Worm (Caenorhabditis elegans) whole organism, young adult: ENCODE data around the gene mct-5.
A peak's percentile ranks its signal among the peaks of the same experiment; 100 is the strongest.

ENCODE experiments used
- C06A6.2 ChIP-seq: fragments of 200-800 bp; sonication (Bioruptor generic); conservative IDR thresholded peaks from 2 replicates; pipeline ENCODE4 v1.3.6; 2022; ENCODE audit warnings: missing genetic modification characterization, missing compliant biosample characterization
- D2030.7 ChIP-seq: fragments of 200-800 bp; sonication (Bioruptor generic); IDR thresholded peaks from 2 replicates; pipeline ENCODE4 v1.3.6; 2022; ENCODE audit warnings: missing genetic modification reagents, missing genetic modification characterization, missing compliant biosample characterization
- F33H1.4 ChIP-seq: fragments of 200-800 bp; sonication (Bioruptor generic); IDR thresholded peaks from 2 replicates; pipeline ENCODE4 v1.3.6; 2022; ENCODE audit warnings: missing genetic modification reagents, missing genetic modification characterization, missing compliant biosample characterization
- F37B4.10 ChIP-seq: fragments of 200-800 bp; sonication (Bioruptor generic); IDR thresholded peaks from 2 replicates; pipeline ENCODE4 v1.3.6; 2022; ENCODE audit warnings: missing genetic modification characterization, missing compliant biosample characterization
- F49E8.2 ChIP-seq: sonication (generic microtip); optimal IDR thresholded peaks from 3 replicates; lab custom pipeline; 2017; ENCODE audit warnings: missing genetic modification characterization, mild to moderate bottlenecking, missing compliant biosample characterization, antibody characterized with exemption, moderate library complexity; ENCODE audit not compliant: insufficient read depth
- T07F8.4 ChIP-seq: sonication (generic microtip); optimal IDR thresholded peaks from 2 replicates; lab custom pipeline; 2016; ENCODE audit warnings: mild to moderate bottlenecking, missing genetic modification characterization, moderate library complexity, missing compliant biosample characterization
- Y53F4B.3 ChIP-seq: fragments of 200-800 bp; sonication (Bioruptor generic); IDR thresholded peaks from 2 replicates; pipeline ENCODE4 v1.3.6; 2022; ENCODE audit warnings: missing genetic modification reagents, missing genetic modification characterization, missing compliant biosample characterization
- Y67H2A.10 ChIP-seq: fragments of 200-800 bp; sonication (Bioruptor generic); conservative IDR thresholded peaks from 2 replicates; pipeline ENCODE4 v1.3.6; 2022; ENCODE audit warnings: missing genetic modification reagents, missing genetic modification characterization, missing compliant biosample characterization
- atf-7 ChIP-seq: sonication (generic microtip); optimal IDR thresholded peaks from 2 replicates; lab custom pipeline; 2017; ENCODE audit warnings: mild to moderate bottlenecking, missing genetic modification characterization, missing compliant biosample characterization
- attf-3 ChIP-seq: fragments of 200-800 bp; sonication (Bioruptor generic); conservative IDR thresholded peaks from 2 replicates; pipeline ENCODE4 v1.3.6; 2022; ENCODE audit warnings: missing genetic modification reagents, missing genetic modification characterization, missing compliant biosample characterization
- ccch-3 ChIP-seq: fragments of 200-800 bp; sonication (Bioruptor generic); optimal IDR thresholded peaks from 2 replicates; lab custom pipeline; 2018; ENCODE audit warnings: mild to moderate bottlenecking, missing genetic modification characterization, missing compliant biosample characterization
- cebp-1 ChIP-seq, 2 experiments: fragments of 200-800 bp in 1 of 2; sonication (Bioruptor generic) in 1 of 2; sonication (generic microtip) in 1 of 2; IDR thresholded peaks in 1 of 2; optimal IDR thresholded peaks in 1 of 2; 2 replicates each; pipeline versions ENCODE4 v1.3.6 to Lab custom; 2017 to 2022; ENCODE audit warnings: missing compliant biosample characterization in 2 of 2, missing genetic modification characterization in 2 of 2, mild to moderate bottlenecking in 1 of 2, missing genetic modification reagents in 1 of 2, moderate library complexity in 1 of 2
- ceh-100 ChIP-seq: fragments of 200-800 bp; sonication (Bioruptor generic); IDR thresholded peaks from 2 replicates; pipeline ENCODE4 v1.3.6; 2022; ENCODE audit warnings: missing genetic modification reagents, missing genetic modification characterization, missing compliant biosample characterization
- ceh-58 ChIP-seq: fragments of 200-800 bp; sonication (Bioruptor generic); IDR thresholded peaks from 2 replicates; pipeline ENCODE4 v1.3.6; 2022; ENCODE audit warnings: missing genetic modification characterization, missing compliant biosample characterization
- efl-1 ChIP-seq: fragments of 150-350 bp; optimal IDR thresholded peaks from 2 replicates; lab custom pipeline; 2014; ENCODE audit warnings: missing biosample characterization, missing genetic modification reagents, missing genetic modification characterization
- him-1 ChIP-seq: sonication (generic microtip); optimal IDR thresholded peaks from 2 replicates; lab custom pipeline; 2016; ENCODE audit warnings: missing genotype, missing genetic modification reagents, missing genetic modification characterization, missing compliant biosample characterization
- hmg-1.2 ChIP-seq: fragments of 200-800 bp; sonication (Bioruptor generic); IDR thresholded peaks from 2 replicates; pipeline ENCODE4 v1.3.6; 2022; ENCODE audit warnings: missing genetic modification reagents, missing genetic modification characterization, missing compliant biosample characterization
- lag-1 ChIP-seq: fragments of 200-800 bp; sonication (Bioruptor generic); IDR thresholded peaks from 2 replicates; pipeline ENCODE4 v1.3.6; 2022; ENCODE audit warnings: missing genetic modification reagents, missing genetic modification characterization, missing compliant biosample characterization
- lin-26 ChIP-seq: fragments of 200-800 bp; sonication (Bioruptor generic); IDR thresholded peaks from 2 replicates; pipeline ENCODE4 v1.3.6; 2022; ENCODE audit warnings: missing genetic modification reagents, missing genetic modification characterization, missing compliant biosample characterization
- lin-40 ChIP-seq: sonication (generic microtip); optimal IDR thresholded peaks from 2 replicates; lab custom pipeline; 2016; ENCODE audit warnings: missing genetic modification characterization, mild to moderate bottlenecking, missing compliant biosample characterization, missing genotype, missing genetic modification reagents
- lin-54 ChIP-seq: fragments of 200-800 bp; sonication (Bioruptor generic); optimal IDR thresholded peaks from 2 replicates; lab custom pipeline; 2018; ENCODE audit warnings: mild to moderate bottlenecking, missing genetic modification characterization, missing compliant biosample characterization
- lsl-1 ChIP-seq: fragments of 200-800 bp; sonication (Bioruptor generic); optimal IDR thresholded peaks from 2 replicates; lab custom pipeline; 2018; ENCODE audit warnings: mild to moderate bottlenecking, missing genetic modification characterization, moderate library complexity, missing compliant biosample characterization
- madf-6 ChIP-seq: fragments of 200-800 bp; sonication (Bioruptor generic); IDR thresholded peaks from 2 replicates; pipeline ENCODE4 v1.3.6; 2022; ENCODE audit warnings: missing genetic modification reagents, missing genetic modification characterization, missing compliant biosample characterization
- madf-8 ChIP-seq: fragments of 200-800 bp; sonication (Bioruptor generic); conservative IDR thresholded peaks from 2 replicates; pipeline ENCODE4 v1.3.6; 2022; ENCODE audit warnings: missing genetic modification reagents, missing genetic modification characterization, missing compliant biosample characterization
- mes-4 ChIP-seq: sonication (generic microtip); optimal IDR thresholded peaks from 2 replicates; lab custom pipeline; 2016; ENCODE audit warnings: missing genotype, missing genetic modification characterization, missing compliant biosample characterization
- nhr-120 ChIP-seq: fragments of 200-800 bp; sonication (Bioruptor generic); IDR thresholded peaks from 2 replicates; pipeline ENCODE4 v1.3.6; 2022; ENCODE audit warnings: missing genetic modification characterization, missing compliant biosample characterization
- nhr-90 ChIP-seq: sonication (generic microtip); optimal IDR thresholded peaks from 2 replicates; lab custom pipeline; 2016; ENCODE audit warnings: missing genotype, mild to moderate bottlenecking, missing genetic modification characterization, missing compliant biosample characterization
- pha-4 ChIP-seq: fragments of 150-350 bp; sonication (generic microtip); optimal IDR thresholded peaks from 2 replicates; lab custom pipeline; 2014; ENCODE audit warnings: missing biosample characterization, missing genetic modification reagents, missing genetic modification characterization
- snpc-1.1 ChIP-seq: sonication (generic microtip); optimal IDR thresholded peaks from 2 replicates; lab custom pipeline; 2017; ENCODE audit warnings: missing genetic modification characterization, mild to moderate bottlenecking, missing compliant biosample characterization, antibody characterized with exemption, moderate library complexity, missing genotype, missing genetic modification reagents; ENCODE audit not compliant: insufficient read depth
- snpc-1.3 ChIP-seq: sonication (generic microtip); optimal IDR thresholded peaks from 2 replicates; lab custom pipeline; 2017; ENCODE audit warnings: missing genetic modification characterization, mild to moderate bottlenecking, missing compliant biosample characterization, antibody characterized with exemption, moderate library complexity, missing genotype, missing genetic modification reagents; ENCODE audit not compliant: insufficient read depth
- snpc-4 ChIP-seq, 5 experiments: fragments of 150-350 bp in 1 of 5; sonication (generic microtip) in 4 of 5; optimal IDR thresholded peaks; 2 replicates each; lab custom pipeline; 2014 to 2018; ENCODE audit warnings: missing genetic modification characterization in 5 of 5, missing biosample characterization in 3 of 5, antibody characterized with exemption in 2 of 5, mild to moderate bottlenecking in 2 of 5, missing compliant biosample characterization in 2 of 5, missing genotype in 2 of 5, moderate library complexity in 2 of 5, missing genetic modification reagents in 1 of 5
- xnd-1 ChIP-seq: sonication (generic microtip); optimal IDR thresholded peaks from 2 replicates; lab custom pipeline; 2016; ENCODE audit warnings: missing genotype, missing genetic modification reagents, missing genetic modification characterization, missing compliant biosample characterization
- ztf-18 ChIP-seq: sonication (generic microtip); optimal IDR thresholded peaks from 2 replicates; lab custom pipeline; 2016; ENCODE audit warnings: missing genotype, mild to moderate bottlenecking, missing genetic modification characterization, missing compliant biosample characterization
- ztf-3 ChIP-seq: fragments of 200-800 bp; sonication (Bioruptor generic); optimal IDR thresholded peaks from 2 replicates; lab custom pipeline; 2018; ENCODE audit warnings: mild to moderate bottlenecking, missing genetic modification characterization, missing compliant biosample characterization

The mct-5 gene

DNA sequence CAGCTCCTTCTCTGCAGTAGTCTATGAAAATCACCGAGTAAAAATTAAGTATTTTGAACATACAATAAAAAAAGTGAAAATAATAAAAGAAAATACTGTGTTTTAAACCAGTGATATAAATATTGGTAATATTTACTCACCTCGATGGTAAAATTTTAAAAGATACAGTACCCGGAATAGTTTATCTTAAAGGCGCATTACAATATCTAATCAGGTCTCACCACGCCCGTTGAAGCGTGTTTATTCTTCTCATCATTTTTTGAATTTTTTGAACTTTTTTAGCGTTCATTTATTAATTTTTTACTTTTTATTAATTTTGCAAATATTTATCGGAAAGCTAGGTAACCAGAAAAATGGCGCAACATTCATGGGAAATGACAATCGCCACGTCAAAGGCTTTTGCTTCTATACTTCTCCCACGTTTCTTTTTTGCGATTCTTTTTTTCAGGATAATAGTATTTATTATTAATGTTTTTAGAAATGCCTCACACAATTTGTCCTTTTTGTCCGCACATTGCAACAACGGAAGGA is 23.4 kb upstream of the mct-5 start, which contains the start of gene F10E7.2:
F10E7.2 (plus strand) TSS at position 481 of the 531 bp plus-strand sequence.
- TF ChIP-seq madf-6 (GFP tag; lab: Robert Waterston, UW): peak; percentile 86
- TF ChIP-seq madf-8 (GFP tag; lab: Robert Waterston, UW): peak; percentile 30; the same call in 1 of the 2 replicates
- peak; percentile 30 for TF ChIP-seq F49E8.2 (tag; lab: Kevin White, UChicago)
- TF ChIP-seq Y67H2A.10 (GFP tag; lab: Robert Waterston, UW): no peak
- peak; percentile 18 for TF ChIP-seq lin-54 (GFP tag; lab: Kevin White, UChicago)
- TF ChIP-seq snpc-4 (GFP tag; optimal IDR thresholded peaks at IDR 0.05; lab: Kevin White, UChicago): no peak
- TF ChIP-seq snpc-4 (tag; optimal IDR thresholded peaks at IDR 0.05; lab: Kevin White, UChicago): peak in 1 of 4 experiments; percentile 19
- TF ChIP-seq lsl-1 (GFP tag; lab: Kevin White, UChicago): peak; percentile 83
- peak; percentile 68 for TF ChIP-seq snpc-1.3 (tag; lab: Kevin White, UChicago)
- no peak for TF ChIP-seq lin-40 (tag; lab: Kevin White, UChicago)
- TF ChIP-seq D2030.7 (GFP tag; lab: Robert Waterston, UW): peak; percentile 38; the same call in 1 of the 2 replicates
- TF ChIP-seq F33H1.4 (GFP tag; lab: Robert Waterston, UW): peak; percentile 84
- TF ChIP-seq xnd-1 (tag; lab: Kevin White, UChicago): peak; percentile 66
- TF ChIP-seq ceh-100 (GFP tag; lab: Robert Waterston, UW): no peak
- TF ChIP-seq him-1 (tag; lab: Kevin White, UChicago): no peak
- no peak for TF ChIP-seq ztf-18 (tag; lab: Kevin White, UChicago)
- TF ChIP-seq ccch-3 (GFP tag; lab: Kevin White, UChicago): no peak

DNA sequence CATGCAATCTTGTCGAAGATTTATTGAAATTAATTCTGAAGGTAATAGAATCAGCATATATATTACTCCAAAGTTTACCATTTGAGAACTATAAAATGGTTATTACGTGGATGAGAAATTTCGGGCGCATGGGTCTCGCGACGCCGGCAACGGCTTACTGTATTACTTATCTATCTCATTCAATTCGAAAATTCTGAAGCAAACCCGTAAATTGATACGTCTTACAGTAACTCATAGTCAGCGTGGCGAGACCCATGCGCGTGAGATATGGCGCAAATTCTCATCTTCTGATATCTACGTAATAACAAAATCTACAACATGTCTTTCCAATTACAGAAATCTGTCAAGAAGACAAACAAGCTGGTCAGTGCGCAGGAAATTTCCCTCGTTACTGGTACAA is 21.1 kb upstream of the mct-5 start:
- TF ChIP-seq F37B4.10 (GFP tag; lab: Robert Waterston, UW): no peak
- no peak for TF ChIP-seq hmg-1.2 (GFP tag; lab: Robert Waterston, UW)
- no peak for TF ChIP-seq C06A6.2 (GFP tag; lab: Robert Waterston, UW)
- no peak for TF ChIP-seq mes-4
- TF ChIP-seq ztf-3 (GFP tag; lab: Kevin White, UChicago): no peak
- no peak for TF ChIP-seq pha-4
- no peak for TF ChIP-seq nhr-90
- TF ChIP-seq attf-3: no peak

DNA sequence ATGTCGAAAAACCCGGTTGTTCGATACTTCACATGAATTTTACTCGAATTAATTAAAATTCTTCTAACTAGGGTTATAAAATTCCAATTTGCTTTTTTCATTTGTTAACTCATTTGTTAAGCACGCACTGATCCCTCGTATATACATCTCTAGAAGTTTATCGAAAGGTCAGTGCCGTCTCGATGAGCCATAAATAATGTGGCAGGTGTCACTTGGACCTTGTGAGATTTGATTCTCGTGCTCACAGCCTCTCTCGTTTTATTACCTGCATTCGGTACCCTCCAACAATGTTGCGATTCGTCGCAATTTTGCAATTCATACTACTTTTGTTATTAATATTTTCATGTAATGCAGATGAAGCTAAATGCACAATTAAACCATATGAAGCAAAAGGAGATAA is 18.0 kb upstream of the mct-5 start, which contains the start of gene spon-1:
spon-1 (plus strand) TSS at position 208 of the 400 bp plus-strand sequence.
- TF ChIP-seq nhr-120: no peak
- no peak for TF ChIP-seq lin-26 (GFP tag; lab: Robert Waterston, UW)
- TF ChIP-seq T07F8.4: no peak

ce11 chrII:7115638-7116037 is 17.2 kb upstream of the mct-5 start, which contains the start of gene cutl-5:
Gene cutl-5 (minus strand): TSS chrII:7115906.
- TF ChIP-seq cebp-1 (GFP tag; IDR thresholded peaks at IDR 0.05; lab: Robert Waterston, UW): no peak
- TF ChIP-seq cebp-1 (tag; optimal IDR thresholded peaks at IDR 0.05; lab: Kevin White, UChicago): no peak
- TF ChIP-seq efl-1 (GFP tag; lab: Kevin White, UChicago): no peak
- TF ChIP-seq hmg-1.2 (GFP tag; lab: Robert Waterston, UW): no peak
- no peak for TF ChIP-seq ceh-58 (GFP tag; lab: Robert Waterston, UW)
- no peak for TF ChIP-seq atf-7 (tag; lab: Kevin White, UChicago)
- no peak for TF ChIP-seq T07F8.4
- TF ChIP-seq snpc-1.1 (tag; lab: Kevin White, UChicago): no peak
- no peak for TF ChIP-seq lag-1
- TF ChIP-seq Y53F4B.3 (GFP tag; lab: Robert Waterston, UW): no peak
